Worm (Caenorhabditis elegans): ENCODE data around the gene aqp-2.

DNA sequence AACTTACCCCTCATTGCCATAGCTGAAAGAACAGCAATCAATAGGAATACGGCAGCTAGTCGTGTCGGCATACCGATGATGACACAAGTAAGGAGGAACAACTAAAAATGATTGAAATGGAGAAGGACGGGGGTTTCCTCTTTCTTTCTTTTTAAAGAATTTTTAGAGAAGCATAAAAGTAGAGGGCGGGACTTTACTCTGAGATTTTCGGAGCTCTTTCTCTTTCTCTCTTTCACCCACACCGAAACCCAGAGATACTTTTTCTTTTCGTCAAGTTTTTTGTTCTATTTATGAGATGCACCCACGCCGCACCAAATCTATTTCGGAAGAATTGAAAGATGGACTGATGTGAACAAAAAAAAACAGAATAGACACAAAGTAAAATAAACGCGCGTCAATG is 15.1 kb downstream of the aqp-2 start, which contains the start of gene T26C5.5:
- TF ChIP-seq snpc-4 (tag; optimal IDR thresholded peaks at IDR 0.05): no peak
- no peak for TF ChIP-seq nhr-11 (tag; optimal IDR thresholded peaks at IDR 0.05)
- TF ChIP-seq fkh-10 (GFP tag; optimal IDR thresholded peaks at IDR 0.05): no peak
- no peak for TF ChIP-seq elt-2 (tag; optimal IDR thresholded peaks at IDR 0.05)
- no peak for TF ChIP-seq nhr-77 (tag; optimal IDR thresholded peaks at IDR 0.05)
- no peak for TF ChIP-seq nhr-12 (tag; optimal IDR thresholded peaks at IDR 0.05)

All from whole organism, L3 larva.